Fruit fly (Drosophila melanogaster) S2 (cell line): ENCODE data around the gene LeuRS.

Experiments used
- CG8478 ChIP-seq: fragments of >200 bp; optimal IDR thresholded peaks from 2 replicates; lab custom pipeline; 2018
- CTCF ChIP-seq, 2 experiments: fragments of >200 bp; optimal IDR thresholded peaks; 2 replicates each; lab custom pipeline; 2018

DNA sequence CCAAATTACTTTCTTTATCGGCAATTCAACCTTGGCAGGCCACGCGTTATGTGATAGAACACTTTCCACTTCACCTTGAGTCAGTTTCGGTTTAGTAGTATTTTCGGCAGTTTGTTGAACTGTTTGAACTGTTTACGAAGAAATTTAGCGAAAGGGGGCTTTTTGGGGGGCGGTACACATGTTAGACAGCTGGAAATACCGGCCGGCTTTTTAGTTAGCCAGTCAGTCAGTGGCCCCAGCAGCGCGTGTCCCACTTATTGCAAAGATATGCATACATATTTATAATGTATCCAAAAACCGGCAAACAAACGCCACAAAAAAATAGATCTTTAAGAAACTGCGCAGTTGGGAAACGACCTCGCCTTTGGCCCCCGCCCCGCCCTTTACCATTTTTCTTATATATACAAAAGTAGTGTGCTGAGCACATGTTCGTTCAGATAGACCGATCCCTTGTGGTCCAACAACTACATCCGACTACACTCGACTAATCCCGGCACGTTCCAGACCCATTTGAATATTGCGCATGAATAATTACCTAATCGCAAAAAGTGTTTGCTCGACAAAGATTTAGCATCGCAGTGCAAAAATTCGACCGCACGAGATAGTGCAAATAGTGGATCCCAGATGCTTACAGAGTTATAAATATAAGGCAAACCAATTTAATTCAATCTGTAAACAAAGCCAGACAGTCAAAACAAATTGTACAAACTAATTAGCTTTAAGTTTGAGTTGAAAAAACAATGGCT is 34.6 kb downstream of the LeuRS start:
- TF ChIP-seq CG8478 (lab: Kevin White, UChicago) (no peak), CTCF (optimal IDR thresholded peaks at IDR 0.05; lab: Kevin White, UChicago) (no peak)
